Worm (Caenorhabditis elegans) whole organism, L4 larva: Measurements from ENCODE around the gene F46C3.6.

Source experiments
- F37D6.2 ChIP-seq: sonication (generic microtip); optimal IDR thresholded peaks from 2 replicates; lab custom pipeline; 2016; ENCODE audit warnings: mild to moderate bottlenecking, missing genetic modification characterization, missing compliant biosample characterization
- F44E2.7 ChIP-seq: fragments of 200-800 bp; sonication (Bioruptor generic); IDR thresholded peaks from 2 replicates; pipeline ENCODE4 v2.1.2; 2022; ENCODE audit warnings: missing genetic modification characterization, missing compliant biosample characterization
- F49E8.2 ChIP-seq: sonication (generic microtip); optimal IDR thresholded peaks from 2 replicates; lab custom pipeline; 2016; ENCODE audit warnings: missing compliant biosample characterization, mild to moderate bottlenecking, missing genetic modification characterization, borderline replicate concordance
- Y105C5A.15 ChIP-seq: fragments of 200-800 bp; sonication (Bioruptor generic); IDR thresholded peaks from 2 replicates; pipeline ENCODE4 v1.3.6; 2022; ENCODE audit warnings: missing genetic modification characterization, missing compliant biosample characterization
- Y48G9A.11 ChIP-seq: fragments of 200-800 bp; sonication (Bioruptor generic); IDR thresholded peaks from 2 replicates; pipeline ENCODE4 v1.3.6; 2022; ENCODE audit warnings: missing genetic modification reagents, missing genetic modification characterization, missing compliant biosample characterization
- Y5F2A.4 ChIP-seq: fragments of 200-800 bp; sonication (Bioruptor generic); optimal IDR thresholded peaks from 2 replicates; lab custom pipeline; 2018; ENCODE audit warnings: mild to moderate bottlenecking, missing genetic modification characterization, missing compliant biosample characterization
- ZK337.2 ChIP-seq: fragments of 200-800 bp; sonication (Bioruptor generic); IDR thresholded peaks from 2 replicates; pipeline ENCODE4 v1.3.6; 2022; ENCODE audit warnings: missing genetic modification reagents, missing genetic modification characterization, missing compliant biosample characterization
- aha-1 ChIP-seq: fragments of 150-350 bp; peaks from one replicate; lab custom pipeline; 2014; ENCODE audit warnings: missing biosample characterization, missing genetic modification characterization
- aly-2 ChIP-seq: sonication (generic microtip); optimal IDR thresholded peaks from 2 replicates; lab custom pipeline; 2018; ENCODE audit warnings: missing biosample characterization, missing genetic modification characterization
- ama-1 ChIP-seq: fragments of 150-350 bp; optimal IDR thresholded peaks from 2 replicates; lab custom pipeline; 2014; ENCODE audit warnings: inconsistent platforms, mixed read lengths
- arid-1 ChIP-seq: fragments of 200-800 bp; sonication (Bioruptor generic); conservative IDR thresholded peaks from 2 replicates; pipeline ENCODE4 v1.3.6; 2022; ENCODE audit warnings: missing genetic modification reagents, missing genetic modification characterization, missing compliant biosample characterization
- ceh-20 ChIP-seq: fragments of 200-800 bp; sonication (Bioruptor generic); IDR thresholded peaks from 2 replicates; pipeline ENCODE4 v1.3.6; 2022; ENCODE audit warnings: missing genetic modification reagents, missing genetic modification characterization, missing compliant biosample characterization
- ceh-32 ChIP-seq: sonication (generic microtip); optimal IDR thresholded peaks from 2 replicates; lab custom pipeline; 2016; ENCODE audit warnings: mild to moderate bottlenecking, missing genetic modification characterization, missing compliant biosample characterization; ENCODE audit not compliant: poor library complexity
- ces-1 ChIP-seq: fragments of 150-350 bp; sonication (generic microtip); optimal IDR thresholded peaks from 4 replicates; lab custom pipeline; 2014; ENCODE audit warnings: missing biosample characterization, missing genetic modification reagents, missing genetic modification characterization
- ctbp-1 ChIP-seq: fragments of 200-800 bp; sonication (Bioruptor generic); IDR thresholded peaks from 2 replicates; pipeline ENCODE4 v1.3.6; 2022; ENCODE audit warnings: missing genetic modification reagents, missing genetic modification characterization, missing compliant biosample characterization
- daf-16 ChIP-seq, 3 experiments: sonication (generic microtip); optimal IDR thresholded peaks; 2 replicates each; lab custom pipeline; 2016 to 2017; ENCODE audit warnings: missing genetic modification characterization in 3 of 3, missing genetic modification reagents in 3 of 3, mild to moderate bottlenecking in 2 of 3, missing compliant biosample characterization in 2 of 3, missing biosample characterization in 1 of 3, moderate library complexity in 1 of 3
- daf-19 ChIP-seq: fragments of 200-800 bp; sonication (Bioruptor generic); conservative IDR thresholded peaks from 2 replicates; pipeline ENCODE4 v1.3.6; 2022; ENCODE audit warnings: missing genetic modification characterization, missing compliant biosample characterization
- dmd-9 ChIP-seq: fragments of 200-800 bp; sonication (Bioruptor generic); IDR thresholded peaks from 2 replicates; pipeline ENCODE4 v1.3.6; 2022; ENCODE audit warnings: missing genetic modification reagents, missing genetic modification characterization, missing compliant biosample characterization
- dve-1 ChIP-seq: sonication (generic microtip); optimal IDR thresholded peaks from 2 replicates; lab custom pipeline; 2017; ENCODE audit warnings: antibody characterized with exemption, mild to moderate bottlenecking, missing genetic modification characterization, missing compliant biosample characterization; ENCODE audit not compliant: insufficient read depth
- egl-43 ChIP-seq: fragments of 200-800 bp; sonication (Bioruptor generic); IDR thresholded peaks from 2 replicates; pipeline ENCODE4 v1.3.6; 2022; ENCODE audit warnings: missing genetic modification reagents, missing genetic modification characterization, missing compliant biosample characterization
- hif-1 ChIP-seq, 2 experiments: sonication (generic microtip); optimal IDR thresholded peaks; 2 replicates each; lab custom pipeline; 2016 to 2017; ENCODE audit warnings: missing compliant biosample characterization in 2 of 2, missing genetic modification characterization in 2 of 2, missing genetic modification reagents in 2 of 2, missing genotype in 2 of 2, mild to moderate bottlenecking in 1 of 2
- hlh-11 ChIP-seq: fragments of 200-800 bp; sonication (Bioruptor generic); optimal IDR thresholded peaks from 2 replicates; lab custom pipeline; 2018; ENCODE audit warnings: mild to moderate bottlenecking, missing genetic modification characterization, missing compliant biosample characterization
- hlh-30 ChIP-seq: sonication (generic microtip); optimal IDR thresholded peaks from 2 replicates; lab custom pipeline; 2017; ENCODE audit warnings: antibody characterized with exemption, mild to moderate bottlenecking, missing genetic modification characterization, missing compliant biosample characterization; ENCODE audit not compliant: insufficient read depth
- lim-7 ChIP-seq: fragments of 200-800 bp; sonication (Bioruptor generic); IDR thresholded peaks from 2 replicates; pipeline ENCODE4 v1.3.6; 2022; ENCODE audit warnings: missing genetic modification characterization, missing compliant biosample characterization
- lin-38 ChIP-seq: fragments of 200-800 bp; sonication (Bioruptor generic); IDR thresholded peaks from 2 replicates; pipeline ENCODE4 v1.3.6; 2022; ENCODE audit warnings: missing genetic modification reagents, missing genetic modification characterization, missing compliant biosample characterization
- lin-39 ChIP-seq: fragments of 150-350 bp; optimal IDR thresholded peaks from 2 replicates; lab custom pipeline; 2014; ENCODE audit warnings: missing biosample characterization, missing genetic modification reagents, missing genetic modification characterization
- lir-3 ChIP-seq: sonication (generic microtip); optimal IDR thresholded peaks from 2 replicates; lab custom pipeline; 2016; ENCODE audit warnings: mild to moderate bottlenecking, missing genetic modification characterization, missing compliant biosample characterization
- lsy-2 ChIP-seq, 2 experiments: fragments of 150-350 bp in 1 of 2; sonication (generic microtip) in 1 of 2; optimal IDR thresholded peaks; 2 replicates each; lab custom pipeline; 2014 to 2017; ENCODE audit warnings: missing biosample characterization in 2 of 2, missing genetic modification characterization in 2 of 2
- mdl-1 ChIP-seq, 2 experiments: fragments of 150-350 bp in 1 of 2; sonication (generic microtip) in 1 of 2; optimal IDR thresholded peaks; 2 replicates each; lab custom pipeline; 2014 to 2017; ENCODE audit warnings: missing biosample characterization in 2 of 2, missing genetic modification characterization in 2 of 2
- mep-1 ChIP-seq: fragments of 150-350 bp; sonication (generic microtip); optimal IDR thresholded peaks from 3 replicates; lab custom pipeline; 2014; ENCODE audit warnings: missing biosample characterization, missing genetic modification characterization
- mes-2 ChIP-seq: sonication (generic microtip); optimal IDR thresholded peaks from 2 replicates; lab custom pipeline; 2016; ENCODE audit warnings: missing genotype, mild to moderate bottlenecking, missing genetic modification characterization, missing compliant biosample characterization; ENCODE audit not compliant: poor library complexity, severe bottlenecking
- mxl-3 ChIP-seq: fragments of 200-800 bp; sonication (Bioruptor generic); optimal IDR thresholded peaks from 2 replicates; lab custom pipeline; 2018; ENCODE audit warnings: mild to moderate bottlenecking, missing genetic modification characterization, missing compliant biosample characterization
- nhr-102 ChIP-seq: sonication (generic microtip); optimal IDR thresholded peaks from 2 replicates; lab custom pipeline; 2016; ENCODE audit warnings: mild to moderate bottlenecking, missing genetic modification characterization, moderate library complexity, missing compliant biosample characterization
- nhr-11 ChIP-seq: fragments of 150-350 bp; optimal IDR thresholded peaks from 2 replicates; lab custom pipeline; 2014; ENCODE audit warnings: missing biosample characterization, missing genetic modification characterization
- nhr-25 ChIP-seq: sonication (generic microtip); optimal IDR thresholded peaks from 2 replicates; lab custom pipeline; 2017; ENCODE audit warnings: missing genetic modification characterization, mild to moderate bottlenecking, missing compliant biosample characterization, antibody characterized with exemption, moderate library complexity, borderline replicate concordance; ENCODE audit not compliant: insufficient read depth
- nhr-42 ChIP-seq: fragments of 200-800 bp; sonication (Bioruptor generic); IDR thresholded peaks from 2 replicates; pipeline ENCODE4 v1.3.6; 2022; ENCODE audit warnings: missing genetic modification characterization, missing compliant biosample characterization
- nhr-6 ChIP-seq: fragments of 150-350 bp; optimal IDR thresholded peaks from 2 replicates; lab custom pipeline; 2014; ENCODE audit warnings: missing biosample characterization, missing genetic modification characterization
- pha-4 ChIP-seq, 2 experiments: fragments of 150-350 bp in 1 of 2; fragments of 200-800 bp in 1 of 2; sonication (Bioruptor generic) in 1 of 2; IDR thresholded peaks in 1 of 2; optimal IDR thresholded peaks in 1 of 2; 2 replicates each; pipeline versions ENCODE4 v1.3.6 to Lab custom; 2014 to 2022; ENCODE audit warnings: missing genetic modification characterization in 2 of 2, missing genetic modification reagents in 2 of 2, missing biosample characterization in 1 of 2, missing compliant biosample characterization in 1 of 2
- rbr-2 ChIP-seq: sonication (generic microtip); optimal IDR thresholded peaks from 2 replicates; lab custom pipeline; 2016; ENCODE audit warnings: missing genotype, missing genetic modification characterization, missing compliant biosample characterization
- set-16 ChIP-seq: fragments of 200-800 bp; sonication (Bioruptor generic); IDR thresholded peaks from 2 replicates; pipeline ENCODE4 v1.3.6; 2022; ENCODE audit warnings: missing genetic modification reagents, missing genetic modification characterization, missing compliant biosample characterization
- snpc-1.2 ChIP-seq: fragments of 200-800 bp; sonication (Bioruptor generic); IDR thresholded peaks from 2 replicates; pipeline ENCODE4 v1.3.6; 2022; ENCODE audit warnings: missing genetic modification reagents, missing genetic modification characterization, missing compliant biosample characterization
- spr-1 ChIP-seq: sonication (generic microtip); optimal IDR thresholded peaks from 2 replicates; lab custom pipeline; 2016; ENCODE audit warnings: mild to moderate bottlenecking, missing genetic modification characterization, missing compliant biosample characterization
- spr-3 ChIP-seq: fragments of 200-800 bp; sonication (Bioruptor generic); optimal IDR thresholded peaks from 2 replicates; lab custom pipeline; 2018; ENCODE audit warnings: mild to moderate bottlenecking, missing genetic modification characterization, missing compliant biosample characterization
- tra-1 ChIP-seq: fragments of 200-800 bp; sonication (Bioruptor generic); IDR thresholded peaks from 2 replicates; pipeline ENCODE4 v1.3.6; 2022; ENCODE audit warnings: missing genetic modification reagents, missing genetic modification characterization, missing compliant biosample characterization
- unc-39 ChIP-seq: sonication (generic microtip); optimal IDR thresholded peaks from 2 replicates; lab custom pipeline; 2017; ENCODE audit warnings: missing biosample characterization, missing genetic modification characterization
- unc-62 ChIP-seq, 3 experiments: fragments of 150-350 bp in 1 of 3; sonication (generic microtip); optimal IDR thresholded peaks in 2 of 3; peaks in 1 of 3; 1 replicate in 1 of 3; 2 replicates in 2 of 3; lab custom pipeline; 2014 to 2017; ENCODE audit warnings: missing biosample characterization in 3 of 3, missing genetic modification characterization in 3 of 3, missing genetic modification reagents in 3 of 3, missing genotype in 1 of 3
- zip-2 ChIP-seq: fragments of 150-350 bp; optimal IDR thresholded peaks from 2 replicates; lab custom pipeline; 2014; ENCODE audit warnings: missing biosample characterization, missing genetic modification characterization
- ztf-7 ChIP-seq: fragments of 150-350 bp; optimal IDR thresholded peaks from 2 replicates; lab custom pipeline; 2014; ENCODE audit warnings: missing biosample characterization, missing genetic modification characterization

F46C3.6 gene

ce11 chrX:11467320-11467732 is 47.5 kb upstream of the F46C3.6 start:
- TF ChIP-seq daf-16 (GFP tag; optimal IDR thresholded peaks at IDR 0.05; lab: Kevin White, UChicago): peak in 1 of 2 experiments; percentile 15
- TF ChIP-seq daf-16 (tag; optimal IDR thresholded peaks at IDR 0.05; lab: Kevin White, UChicago): no peak
- peak; percentile 7 for TF ChIP-seq dve-1 (tag; lab: Kevin White, UChicago)
- no peak for TF ChIP-seq lir-3
- peak; percentile 9 for TF ChIP-seq nhr-6 (tag; lab: Kevin White, UChicago)
- peak; percentile 89 for TF ChIP-seq mep-1 (tag; lab: Kevin White, UChicago)
- TF ChIP-seq ces-1 (GFP tag; lab: Kevin White, UChicago): no peak
- no peak for TF ChIP-seq Y105C5A.15 (GFP tag; lab: Robert Waterston, UW)
- TF ChIP-seq mes-2: peak; percentile 55
- TF ChIP-seq hif-1 (tag; optimal IDR thresholded peaks at IDR 0.05; lab: Kevin White, UChicago): peak in 1 of 2 experiments; percentile 70
- TF ChIP-seq daf-19 (GFP tag; lab: Robert Waterston, UW): 0 out of 2 replicates have a peak, but pooled peaks have one; percentile 57
- no peak for TF ChIP-seq F49E8.2 (tag; lab: Kevin White, UChicago)
- TF ChIP-seq hlh-30 (tag; lab: Kevin White, UChicago): peak; percentile 90
- TF ChIP-seq set-16 (GFP tag; lab: Robert Waterston, UW): peak; percentile 67
- no peak for TF ChIP-seq dmd-9 (GFP tag; lab: Robert Waterston, UW)
- TF ChIP-seq zip-2: no peak
- TF ChIP-seq nhr-102 (tag; lab: Kevin White, UChicago): no peak
- TF ChIP-seq Y48G9A.11 (GFP tag; lab: Robert Waterston, UW): no peak
- TF ChIP-seq F37D6.2 (tag; lab: Kevin White, UChicago): peak; percentile 66
- no peak for TF ChIP-seq lim-7 (GFP tag; lab: Robert Waterston, UW)
- no peak for TF ChIP-seq snpc-1.2 (GFP tag; lab: Robert Waterston, UW)
- peak; percentile 59 for TF ChIP-seq nhr-11 (tag; lab: Kevin White, UChicago)
- TF ChIP-seq unc-62 (GFP tag; optimal IDR thresholded peaks at IDR 0.05 in 1 of 2; lab: Kevin White, UChicago): peak in 1 of 2 experiments; percentile 97
- TF ChIP-seq unc-62 (tag; optimal IDR thresholded peaks at IDR 0.05; lab: Kevin White, UChicago): no peak
- no peak for TF ChIP-seq lin-39 (tag; lab: Kevin White, UChicago)
- TF ChIP-seq ztf-7 (tag; lab: Kevin White, UChicago): no peak
- TF ChIP-seq arid-1: 0 out of 2 replicates have a peak, but pooled peaks have one; percentile 41
- no peak for TF ChIP-seq aly-2 (tag; lab: Kevin White, UChicago)
- peak; percentile 21 for TF ChIP-seq spr-1 (tag; lab: Kevin White, UChicago)
- no peak for TF ChIP-seq unc-39
- TF ChIP-seq tra-1 (GFP tag; lab: Robert Waterston, UW): no peak
- TF ChIP-seq aha-1: peak; percentile 95
- TF ChIP-seq ceh-20 (GFP tag; lab: Robert Waterston, UW): no peak
- no peak for TF ChIP-seq F44E2.7 (GFP tag; lab: Robert Waterston, UW)
- peak; percentile 59 to 65 for TF ChIP-seq lsy-2 (tag; optimal IDR thresholded peaks at IDR 0.05; lab: Kevin White, UChicago)
- TF ChIP-seq egl-43 (GFP tag; lab: Robert Waterston, UW): peak; percentile 34; the same call in 1 of the 2 replicates
- TF ChIP-seq lin-38 (GFP tag; lab: Robert Waterston, UW): 0 out of 2 replicates have a peak, but pooled peaks have one; percentile 19
- peak; percentile 48 to 92 for TF ChIP-seq mdl-1 (tag; optimal IDR thresholded peaks at IDR 0.05; lab: Kevin White, UChicago)
- TF ChIP-seq ama-1: peak; percentile 61
- no peak for TF ChIP-seq Y5F2A.4 (GFP tag; lab: Kevin White, UChicago)
- no peak for TF ChIP-seq spr-3 (GFP tag; lab: Kevin White, UChicago)
- TF ChIP-seq nhr-42 (GFP tag; lab: Robert Waterston, UW): no peak
- peak; percentile 80 for TF ChIP-seq rbr-2 (tag; lab: Kevin White, UChicago)
- TF ChIP-seq ZK337.2: 0 out of 2 replicates have a peak, but pooled peaks have one; percentile 5
- peak; percentile 73 for TF ChIP-seq hlh-11
- TF ChIP-seq pha-4 (GFP tag; IDR thresholded peaks at IDR 0.05; lab: Robert Waterston, UW): peak; percentile 44; the same call in 1 of the 2 replicates
- TF ChIP-seq pha-4 (tag; optimal IDR thresholded peaks at IDR 0.05; lab: Kevin White, UChicago): no peak
- peak; percentile 32 for TF ChIP-seq ceh-32 (tag; lab: Kevin White, UChicago)
- TF ChIP-seq ctbp-1 (GFP tag; lab: Robert Waterston, UW): peak; percentile 80
- TF ChIP-seq nhr-25 (tag; lab: Kevin White, UChicago): no peak
- TF ChIP-seq mxl-3 (GFP tag; lab: Kevin White, UChicago): peak; percentile 65
